Worm (Caenorhabditis elegans): ENCODE measurements around the gene trm-2A.
A peak's percentile ranks its signal among the peaks of the same experiment; 100 is the strongest.

Gene trm-2A

DNA sequence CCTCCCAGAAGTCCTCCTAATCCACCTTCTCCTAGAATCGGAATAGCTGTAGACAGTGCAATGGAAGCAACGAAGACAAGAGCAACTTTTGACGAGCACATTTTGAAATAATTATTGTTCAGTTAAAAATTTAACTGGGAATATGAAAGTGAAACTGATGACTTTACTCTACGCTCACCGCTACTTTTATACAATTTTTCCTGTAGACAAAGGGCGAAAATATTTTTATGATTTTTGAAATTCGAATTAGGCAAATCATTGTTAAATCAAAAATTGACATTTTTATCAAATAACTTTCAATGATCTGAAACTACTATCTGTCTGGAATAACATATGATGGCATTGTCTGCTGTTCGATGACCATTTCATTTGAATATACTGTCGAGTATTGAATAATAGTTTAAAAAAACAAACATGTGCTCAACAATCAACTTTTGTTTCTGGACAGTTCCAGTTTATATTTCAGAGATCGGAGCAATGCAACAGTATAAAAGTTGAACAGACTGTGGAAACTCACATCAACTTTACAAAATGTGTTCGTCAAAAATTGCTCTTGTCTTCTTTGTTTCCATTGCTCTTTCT is 11.2 kb upstream of the trm-2A start, which contains the start of the genes srlf-23 and srlf-20:
Gene srlf-23, minus strand, starts transcription at position 101 of the 582 bp plus-strand sequence.
Gene srlf-20, plus strand, starts transcription at position 532 of the 582 bp plus-strand sequence.
- TF ChIP-seq M03D4.4 (tag; optimal IDR thresholded peaks at IDR 0.05) (no peak), unc-39 (tag; optimal IDR thresholded peaks at IDR 0.05) (no peak), mls-2 (tag; optimal IDR thresholded peaks at IDR 0.05) (no peak), nhr-2 (tag; optimal IDR thresholded peaks at IDR 0.05) (no peak)

DNA sequence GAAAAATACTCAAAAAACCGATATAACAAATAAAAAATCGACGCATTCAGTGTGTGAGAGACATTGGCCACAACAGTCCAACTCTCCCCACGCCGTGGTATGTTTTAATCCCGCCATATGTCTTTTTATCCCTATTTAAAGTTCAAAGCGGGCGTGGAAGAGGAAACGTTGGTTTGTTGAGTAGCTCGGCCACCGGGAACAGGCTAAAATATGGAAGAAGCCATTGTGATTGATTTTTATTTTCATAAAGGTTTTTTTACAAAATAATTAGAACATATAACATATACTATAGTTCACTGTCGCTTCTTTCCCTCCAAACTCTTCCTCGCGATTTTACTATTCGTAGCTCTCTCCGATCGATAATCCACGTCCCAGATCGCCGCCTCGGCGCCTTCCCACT is 5.7 kb upstream of the trm-2A start, which contains the start of gene nas-32:
Gene nas-32, minus strand, starts transcription at position 101 of the 400 bp plus-strand sequence.
- no peak for TF ChIP-seq cnd-1 (tag; optimal IDR thresholded peaks at IDR 0.05)
- no peak for TF ChIP-seq nhr-76 (tag; optimal IDR thresholded peaks at IDR 0.05)
- no peak for TF ChIP-seq mls-2 (tag; optimal IDR thresholded peaks at IDR 0.05)
- no peak for TF ChIP-seq unc-39 (tag; optimal IDR thresholded peaks at IDR 0.05)
- TF ChIP-seq zip-8 (tag; optimal IDR thresholded peaks at IDR 0.05) = no peak
- TF ChIP-seq ces-1 (GFP tag; optimal IDR thresholded peaks at IDR 0.05) = no peak
- TF ChIP-seq M03D4.4 (tag; optimal IDR thresholded peaks at IDR 0.05) = no peak
- TF ChIP-seq ham-2 (GFP tag; optimal IDR thresholded peaks at IDR 0.05) = no peak
- TF ChIP-seq ztf-11 (tag; optimal IDR thresholded peaks at IDR 0.05) = no peak
- no peak for TF ChIP-seq nhr-12 (tag; optimal IDR thresholded peaks at IDR 0.05)
- TF ChIP-seq lin-13 (tag; optimal IDR thresholded peaks at IDR 0.05) = no peak
- TF ChIP-seq unc-62 (GFP tag; optimal IDR thresholded peaks at IDR 0.05) = no peak
- TF ChIP-seq mep-1 (tag; optimal IDR thresholded peaks at IDR 0.05) = no peak

DNA sequence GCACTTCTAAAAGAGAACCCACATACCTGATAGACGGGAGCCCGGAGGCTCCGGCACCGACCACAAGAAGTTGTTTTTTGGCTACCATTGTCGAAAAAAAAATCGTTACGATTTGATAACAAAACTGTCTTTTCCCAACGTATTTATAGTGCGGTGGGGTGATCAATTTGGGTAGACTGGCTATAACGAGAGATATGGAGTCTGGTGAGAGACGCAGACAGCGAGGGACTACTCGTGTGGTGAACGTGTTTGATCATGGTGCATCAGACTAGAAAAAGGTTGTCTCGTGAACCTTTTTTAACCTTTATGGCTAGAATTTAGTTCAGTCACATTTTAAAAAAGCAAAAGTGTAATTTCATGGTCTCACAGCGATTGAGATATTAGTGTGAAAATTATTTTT is 1.3 kb upstream of the trm-2A start, which contains the start of gene fmo-5:
Gene fmo-5, minus strand, starts transcription at position 206 of the 400 bp plus-strand sequence.
- no peak for TF ChIP-seq ceh-43 (GFP tag; optimal IDR thresholded peaks at IDR 0.05)
- no peak for TF ChIP-seq ham-2 (GFP tag; optimal IDR thresholded peaks at IDR 0.05)
- TF ChIP-seq unc-120 (tag; optimal IDR thresholded peaks at IDR 0.05; ENCODE audit: poor library complexity, severe bottlenecking) = no peak
- TF ChIP-seq sem-2 (GFP tag; optimal IDR thresholded peaks at IDR 0.05) = no peak
- TF ChIP-seq mls-2 (tag; optimal IDR thresholded peaks at IDR 0.05) = no peak
- TF ChIP-seq flh-1 (GFP tag; optimal IDR thresholded peaks at IDR 0.05) = no peak
- TF ChIP-seq mab-5 (tag; optimal IDR thresholded peaks at IDR 0.05) = no peak
- TF ChIP-seq hlh-1 (tag; optimal IDR thresholded peaks at IDR 0.05) = no peak

DNA sequence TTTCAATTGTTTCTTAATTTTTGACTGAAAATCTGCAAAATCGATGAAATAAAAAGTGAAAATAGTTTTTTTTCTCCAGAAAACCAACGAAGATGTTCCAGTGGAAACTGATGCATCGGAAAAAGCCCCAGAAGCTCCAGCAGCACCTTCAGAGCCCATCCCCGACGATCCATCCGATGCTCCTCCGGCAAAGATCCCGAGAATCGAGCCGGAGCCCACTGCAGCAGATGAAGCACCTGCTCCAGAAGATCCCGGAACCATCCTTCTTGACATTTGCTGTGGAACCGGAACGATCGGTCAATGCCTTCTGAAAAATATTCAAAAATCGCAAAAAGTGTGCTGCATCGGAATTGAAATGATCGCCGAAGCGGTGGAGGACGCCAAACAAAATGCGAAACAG is 3.9 kb downstream of the trm-2A start:
- no peak for TF ChIP-seq lin-13 (tag; optimal IDR thresholded peaks at IDR 0.05)
- no peak for TF ChIP-seq ceh-43 (GFP tag; optimal IDR thresholded peaks at IDR 0.05)
- TF ChIP-seq elt-3 (tag; optimal IDR thresholded peaks at IDR 0.05) = no peak
- no peak for TF ChIP-seq mab-5 (tag; optimal IDR thresholded peaks at IDR 0.05)
- TF ChIP-seq sem-2 (GFP tag; optimal IDR thresholded peaks at IDR 0.05) = no peak
- TF ChIP-seq drap-1 (GFP tag; optimal IDR thresholded peaks at IDR 0.05) = no peak

DNA sequence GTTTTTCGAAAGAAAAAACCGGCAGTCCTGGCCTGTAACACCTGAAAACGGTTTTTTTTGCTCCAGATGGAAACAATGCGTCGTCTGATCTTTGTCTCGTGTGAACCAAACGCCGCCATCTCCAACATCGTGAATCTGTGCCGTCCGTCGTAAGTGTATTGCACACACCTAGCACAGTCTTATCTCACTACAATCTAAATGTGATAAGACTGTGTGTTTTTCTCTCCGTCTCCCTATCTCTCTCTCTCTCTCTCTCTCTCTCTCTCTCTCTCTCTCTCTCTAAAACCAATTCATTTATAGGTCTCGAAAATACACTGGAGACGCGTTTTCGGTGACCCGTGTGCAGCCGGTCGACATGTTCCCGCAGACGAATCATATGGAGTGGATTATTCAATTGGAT is 5.8 kb downstream of the trm-2A start:
- TF ChIP-seq snpc-4 (tag; optimal IDR thresholded peaks at IDR 0.05) (no peak), elt-1 (tag; optimal IDR thresholded peaks at IDR 0.05; ENCODE audit: borderline replicate concordance, insufficient read depth) (peak; percentile 81)

DNA sequence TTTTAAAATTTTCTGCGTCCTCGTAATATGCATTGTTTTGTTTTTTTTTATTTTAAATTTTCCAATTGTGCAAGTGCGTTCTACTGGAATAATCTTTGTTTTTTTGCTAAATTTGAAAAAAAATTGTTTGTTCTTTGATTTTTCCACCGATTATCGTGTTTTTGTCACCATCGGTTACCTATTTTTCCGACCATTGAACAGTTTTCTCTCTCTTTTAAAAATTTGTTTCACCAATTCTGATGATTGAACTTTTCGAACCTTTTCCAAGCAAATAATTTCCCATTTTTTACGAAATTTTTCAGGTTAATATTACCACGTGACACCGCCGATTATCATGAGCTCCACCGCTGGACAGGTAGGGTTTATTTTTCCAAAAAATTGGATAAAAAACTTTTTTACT is 6.7 kb downstream of the trm-2A start, which contains the start of gene adh-5:
Gene adh-5, plus strand, starts transcription at position 301 of the 400 bp plus-strand sequence.
- TF ChIP-seq nhr-2 (tag; optimal IDR thresholded peaks at IDR 0.05) = no peak
- TF ChIP-seq pha-4 (tag; optimal IDR thresholded peaks at IDR 0.05) = no peak

DNA sequence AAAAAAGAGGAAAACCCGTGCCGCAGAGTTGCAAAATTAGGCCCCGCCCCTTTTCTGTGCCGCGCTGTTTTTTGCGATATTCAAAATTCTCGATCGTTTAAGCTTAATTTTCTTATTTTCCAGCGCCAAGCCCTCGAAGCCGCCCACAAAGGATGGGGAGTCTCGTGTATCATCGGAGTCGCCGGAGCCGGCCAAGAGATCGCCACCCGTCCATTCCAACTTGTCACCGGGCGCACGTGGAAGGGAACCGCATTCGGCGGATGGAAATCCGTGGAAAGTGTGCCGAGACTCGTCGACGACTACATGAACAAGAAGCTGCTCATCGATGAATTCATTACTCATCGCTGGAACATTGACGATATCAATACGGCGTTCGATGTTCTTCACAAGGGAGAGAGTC is 11.0 kb downstream of the trm-2A start:
- TF ChIP-seq nhr-28 (tag; optimal IDR thresholded peaks at IDR 0.05) (no peak), sem-2 (GFP tag; optimal IDR thresholded peaks at IDR 0.05) (no peak), ceh-43 (GFP tag; optimal IDR thresholded peaks at IDR 0.05) (no peak), mab-5 (tag; optimal IDR thresholded peaks at IDR 0.05) (no peak), M03D4.4 (tag; optimal IDR thresholded peaks at IDR 0.05) (no peak), unc-39 (tag; optimal IDR thresholded peaks at IDR 0.05) (no peak)
